Worm (Caenorhabditis elegans) whole organism, L4/young adult: ENCODE results near the gene baz-2.

ENCODE experiments used
- W03F9.2 ChIP-seq: fragments of 150-350 bp; optimal IDR thresholded peaks from 2 replicates; lab custom pipeline; 2014; ENCODE audit warnings: missing biosample characterization, missing genetic modification characterization
- dao-5 ChIP-seq: sonication (generic microtip); optimal IDR thresholded peaks from 2 replicates; lab custom pipeline; 2016; ENCODE audit warnings: missing genotype, missing genetic modification characterization, moderate library complexity, missing compliant biosample characterization

ce11 chrIII:7643084-7643483 is 12.7 kb downstream of the baz-2 start, which contains the start of gene upp-1:
- no peak for TF ChIP-seq dao-5 (tag; lab: Kevin White, UChicago)
- TF ChIP-seq W03F9.2, result no peak
